Fruit fly (Drosophila melanogaster): ENCODE results near the gene Sfp65A.

DNA sequence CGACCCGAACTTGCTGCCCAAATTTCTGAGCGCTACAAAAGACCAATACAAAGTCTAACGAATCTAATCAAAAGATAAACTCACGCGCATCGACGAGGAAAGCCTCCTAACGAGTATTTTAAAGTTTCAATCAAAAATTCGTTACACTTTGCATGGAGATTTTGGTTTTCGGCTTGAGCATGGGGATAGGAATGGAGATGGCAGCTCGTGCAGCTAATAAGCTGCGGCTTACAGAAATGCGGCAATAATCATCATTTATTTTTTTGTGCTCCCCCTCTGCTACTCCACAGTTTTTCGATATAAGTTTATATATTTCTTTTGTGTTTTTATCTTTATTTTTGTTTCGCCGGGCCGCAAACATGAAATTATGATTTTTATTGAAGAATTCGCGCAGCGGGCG is 37.7 kb downstream of the Sfp65A start:
- TF ChIP-seq EcR (GFP tag; optimal IDR thresholded peaks at IDR 0.05) (no peak), Dll (optimal IDR thresholded peaks at IDR 0.05) (no peak), pan (optimal IDR thresholded peaks at IDR 0.05) (no peak)

All from whole organism.